Fruit fly (Drosophila melanogaster) whole organism, wandering third instar larva: Measurements from ENCODE around the gene CG31109.

Source experiments
- Abd-B ChIP-seq: fragments of >200 bp; optimal IDR thresholded peaks from 2 replicates; lab custom pipeline; 2017; ENCODE audit warnings: missing biosample characterization, missing genetic modification characterization
- CG32264 ChIP-seq: fragments of 200-800 bp; sonication (Bioruptor generic); optimal IDR thresholded peaks from 2 replicates; lab custom pipeline; 2016; ENCODE audit warnings: missing biosample characterization, missing genetic modification characterization
- CG9705 ChIP-seq: fragments of 200-800 bp; sonication (Bioruptor generic); optimal IDR thresholded peaks from 2 replicates; lab custom pipeline; 2018; ENCODE audit warnings: missing biosample characterization, mild to moderate bottlenecking, missing genetic modification characterization
- CrebA ChIP-seq: fragments of 200-800 bp; sonication (Bioruptor generic); optimal IDR thresholded peaks from 2 replicates; lab custom pipeline; 2016; ENCODE audit warnings: missing biosample characterization, mild to moderate bottlenecking, missing genetic modification characterization, borderline replicate concordance
- Dfd ChIP-seq: fragments of >200 bp; optimal IDR thresholded peaks from 2 replicates; lab custom pipeline; 2017; ENCODE audit warnings: missing biosample characterization, missing genetic modification characterization
- Dif ChIP-seq: fragments of 200-275, 200-300 bp; sonication (Bioruptor generic); optimal IDR thresholded peaks from 2 replicates; lab custom pipeline; 2018; ENCODE audit warnings: missing biosample characterization, missing genetic modification characterization; ENCODE audit not compliant: partially characterized antibody
- GATAd ChIP-seq: sonication (Bioruptor generic); optimal IDR thresholded peaks from 2 replicates; lab custom pipeline; 2016; ENCODE audit warnings: missing biosample characterization, missing genetic modification characterization
- HLH106 ChIP-seq: fragments of 200-800 bp; optimal IDR thresholded peaks from 3 replicates; lab custom pipeline; 2019; ENCODE audit warnings: missing biosample characterization, mild to moderate bottlenecking, missing genetic modification characterization, moderate library complexity
- Hnf4 ChIP-seq: fragments of 200-800 bp; sonication (Bioruptor generic); optimal IDR thresholded peaks from 2 replicates; lab custom pipeline; 2016; ENCODE audit warnings: missing biosample characterization, mild to moderate bottlenecking, missing genetic modification characterization
- Hr78 ChIP-seq: fragments of >200 bp; optimal IDR thresholded peaks from 2 replicates; lab custom pipeline; 2017; ENCODE audit warnings: missing biosample characterization, missing genetic modification characterization
- Hr83 ChIP-seq: fragments of 200-300 bp; sonication (Bioruptor generic); optimal IDR thresholded peaks from 2 replicates; lab custom pipeline; 2016; ENCODE audit warnings: missing biosample characterization, mild to moderate bottlenecking, missing genetic modification characterization, moderate library complexity; ENCODE audit not compliant: poor library complexity, severe bottlenecking
- Jra ChIP-seq: sonication (Bioruptor generic); optimal IDR thresholded peaks from 2 replicates; lab custom pipeline; 2016; ENCODE audit warnings: missing biosample characterization, missing genetic modification characterization
- Mio ChIP-seq: sonication (Bioruptor generic); optimal IDR thresholded peaks from 2 replicates; lab custom pipeline; 2016; ENCODE audit warnings: missing biosample characterization, missing genetic modification characterization
- Myc ChIP-seq: fragments of >200 bp; optimal IDR thresholded peaks from 2 replicates; lab custom pipeline; 2017
- N ChIP-seq: fragments of >200 bp; optimal IDR thresholded peaks from 2 replicates; lab custom pipeline; 2018; ENCODE audit warnings: missing biosample characterization, missing external identifiers, missing genetic modification characterization
- OdsH ChIP-seq: fragments of 200-800 bp; sonication (Bioruptor generic); optimal IDR thresholded peaks from 2 replicates; lab custom pipeline; 2016; ENCODE audit warnings: missing biosample characterization, mild to moderate bottlenecking, missing genetic modification characterization
- Rel ChIP-seq, 2 experiments: fragments of 200-800 bp; sonication (Bioruptor generic) in 1 of 2; optimal IDR thresholded peaks; 2 replicates in 1 of 2; 3 replicates in 1 of 2; lab custom pipeline; 2016 to 2019; ENCODE audit warnings: mild to moderate bottlenecking in 2 of 2, missing biosample characterization in 2 of 2, missing genetic modification characterization in 2 of 2, moderate library complexity in 1 of 2
- Sp1 ChIP-seq: fragments of 200-800 bp; sonication (Bioruptor generic); optimal IDR thresholded peaks from 3 replicates; lab custom pipeline; 2019; ENCODE audit warnings: missing biosample characterization, mild to moderate bottlenecking, missing genetic modification characterization, moderate library complexity
- Vsx2 ChIP-seq: fragments of 200-300, 225-300 bp; sonication (Bioruptor generic); optimal IDR thresholded peaks from 2 replicates; lab custom pipeline; 2018; ENCODE audit warnings: missing biosample characterization, missing genetic modification characterization; ENCODE audit not compliant: partially characterized antibody
- br ChIP-seq: fragments of 200-800 bp; sonication (Bioruptor generic); optimal IDR thresholded peaks from 2 replicates; lab custom pipeline; 2016; ENCODE audit warnings: missing biosample characterization, missing genetic modification characterization
- brk ChIP-seq: fragments of 200-800 bp; sonication (Bioruptor generic); optimal IDR thresholded peaks from 2 replicates; lab custom pipeline; 2016; ENCODE audit warnings: missing biosample characterization, mild to moderate bottlenecking, missing genetic modification characterization
- dl ChIP-seq, 2 experiments: fragments of 175-275, 200-275 bp in 1 of 2; fragments of 200-275 bp in 1 of 2; sonication (Bioruptor generic); optimal IDR thresholded peaks; lab custom pipeline; 2018; ENCODE audit warnings: mild to moderate bottlenecking in 2 of 2, missing biosample characterization in 2 of 2, missing genetic modification characterization in 2 of 2, moderate library complexity in 2 of 2; ENCODE audit not compliant: partially characterized antibody in 2 of 2, insufficient read depth in 1 of 2
- dmrt93B ChIP-seq: fragments of 200-800 bp; sonication (Bioruptor generic); optimal IDR thresholded peaks from 2 replicates; lab custom pipeline; 2018; ENCODE audit warnings: missing biosample characterization, mild to moderate bottlenecking, missing genetic modification characterization
- dsf ChIP-seq: sonication (Bioruptor generic); optimal IDR thresholded peaks from 2 replicates; lab custom pipeline; 2016; ENCODE audit warnings: missing biosample characterization, missing genetic modification characterization, borderline replicate concordance
- ey ChIP-seq: fragments of 200-800 bp; sonication (Bioruptor generic); optimal IDR thresholded peaks from 2 replicates; lab custom pipeline; 2016; ENCODE audit warnings: missing biosample characterization, missing genetic modification characterization
- foxo ChIP-seq, 2 experiments: fragments of 200-800 bp; sonication (Bioruptor generic); optimal IDR thresholded peaks; 2 replicates in 1 of 2; 3 replicates in 1 of 2; lab custom pipeline; 2016 to 2017; ENCODE audit warnings: missing biosample characterization in 2 of 2, missing genetic modification characterization in 2 of 2
- fru ChIP-seq: fragments of 200-800 bp; sonication (Bioruptor generic); optimal IDR thresholded peaks from 3 replicates; lab custom pipeline; 2016; ENCODE audit warnings: missing biosample characterization, mild to moderate bottlenecking, missing genetic modification characterization
- h ChIP-seq: fragments of 200-800 bp; sonication (Bioruptor generic); optimal IDR thresholded peaks from 3 replicates; lab custom pipeline; 2016; ENCODE audit warnings: missing biosample characterization, mild to moderate bottlenecking, missing genetic modification characterization
- jim ChIP-seq: fragments of 175-275, 200-325 bp; sonication (Bioruptor generic); optimal IDR thresholded peaks from 2 replicates; lab custom pipeline; 2016; ENCODE audit warnings: missing biosample characterization, mild to moderate bottlenecking, missing genetic modification characterization
- lola ChIP-seq: fragments of >200 bp; optimal IDR thresholded peaks from 2 replicates; lab custom pipeline; 2017; ENCODE audit warnings: missing biosample characterization, missing genetic modification characterization
- pan ChIP-seq: fragments of >200 bp; optimal IDR thresholded peaks from 2 replicates; lab custom pipeline; 2017
- psq ChIP-seq: fragments of 200-800 bp; sonication (Bioruptor generic); optimal IDR thresholded peaks from 3 replicates; lab custom pipeline; 2017; ENCODE audit warnings: missing biosample characterization, mild to moderate bottlenecking, missing genetic modification characterization, moderate library complexity
- rgr ChIP-seq: fragments of 200-800 bp; sonication (Bioruptor generic); optimal IDR thresholded peaks from 3 replicates; lab custom pipeline; 2016; ENCODE audit warnings: missing biosample characterization, mild to moderate bottlenecking, missing genetic modification characterization
- sage ChIP-seq: fragments of 200-800 bp; sonication (Bioruptor generic); optimal IDR thresholded peaks from 2 replicates; lab custom pipeline; 2016; ENCODE audit warnings: missing biosample characterization, mild to moderate bottlenecking, missing genetic modification characterization
- sv ChIP-seq: fragments of 200-800 bp; sonication (Bioruptor generic); optimal IDR thresholded peaks from 3 replicates; lab custom pipeline; 2016; ENCODE audit warnings: missing biosample characterization, missing genetic modification characterization
- tai ChIP-seq: sonication (Bioruptor generic); optimal IDR thresholded peaks from 2 replicates; lab custom pipeline; 2016; ENCODE audit warnings: missing biosample characterization, missing genetic modification characterization
- usp ChIP-seq: fragments of >200 bp; optimal IDR thresholded peaks from 2 replicates; lab custom pipeline; 2017; ENCODE audit warnings: missing biosample characterization, missing genetic modification characterization
- woc ChIP-seq: sonication (Bioruptor generic); optimal IDR thresholded peaks from 2 replicates; lab custom pipeline; 2016; ENCODE audit warnings: missing biosample characterization, mild to moderate bottlenecking, missing genetic modification characterization

The CG31109 gene

DNA sequence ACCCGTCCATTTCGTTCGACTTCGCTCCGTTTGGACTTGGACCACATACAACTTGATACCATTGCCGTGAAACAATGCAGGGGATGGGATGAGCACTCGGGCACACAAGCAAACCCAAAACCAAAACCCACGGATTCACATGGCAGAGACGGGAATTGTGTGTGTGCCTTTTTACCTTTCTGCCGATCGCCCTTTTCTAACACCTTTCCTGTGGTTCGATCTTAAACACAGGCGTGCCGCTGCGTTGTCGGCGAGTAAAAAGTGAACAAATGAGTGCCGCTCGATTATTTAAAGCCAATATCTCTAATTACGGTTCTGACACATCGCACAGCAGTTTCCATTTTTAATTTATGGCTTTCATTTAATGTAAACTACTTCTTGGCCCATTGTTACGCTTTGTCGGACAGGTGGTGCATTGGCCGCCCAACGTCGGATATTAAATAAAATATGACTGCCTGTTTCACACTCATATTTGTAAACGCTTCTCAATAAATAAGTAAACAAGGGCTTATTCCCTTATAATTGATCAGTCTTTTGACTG is 22.9 kb upstream of the CG31109 start:
- no peak for TF ChIP-seq brk (GFP tag; lab: Kevin White, UChicago)
- TF ChIP-seq N (GFP tag; lab: Kevin White, UChicago), result no peak
- no peak for TF ChIP-seq GATAd
- no peak for TF ChIP-seq Hr78 (GFP tag; lab: Kevin White, UChicago)
- no peak for TF ChIP-seq dsf
- TF ChIP-seq br (GFP tag; lab: Kevin White, UChicago), result no peak
- no peak for TF ChIP-seq HLH106 (tag; lab: Kevin White, UChicago)
- no peak for TF ChIP-seq jim
- TF ChIP-seq Vsx2 (GFP tag; lab: Kevin White, UChicago), result no peak
- no peak for TF ChIP-seq CG9705 (GFP tag; lab: Kevin White, UChicago)
- no peak for TF ChIP-seq lola (GFP tag; lab: Kevin White, UChicago)
- no peak for TF ChIP-seq pan (lab: Kevin White, UChicago)
- no peak for TF ChIP-seq CrebA (GFP tag; lab: Kevin White, UChicago)
- no peak for TF ChIP-seq Dif
- TF ChIP-seq woc (GFP tag; lab: Kevin White, UChicago), result no peak

- TF ChIP-seq OdsH (GFP tag; lab: Kevin White, UChicago) (peak; percentile 25), dsf (no peak), CG9705 (GFP tag; lab: Kevin White, UChicago) (no peak), Rel (GFP tag; optimal IDR thresholded peaks at IDR 0.05; lab: Kevin White, UChicago) (no peak), Rel (tag; optimal IDR thresholded peaks at IDR 0.05; lab: Kevin White, UChicago) (peak; percentile 17), Mio (GFP tag; lab: Kevin White, UChicago) (no peak), dl (GFP tag; optimal IDR thresholded peaks at IDR 0.05; lab: Kevin White, UChicago; ENCODE audit: insufficient read depth in 1 of 2, partially characterized antibody in 2 of 2) (no peak), foxo (GFP tag; optimal IDR thresholded peaks at IDR 0.05; lab: Kevin White, UChicago) (no peak), pan (lab: Kevin White, UChicago) (no peak), lola (GFP tag; lab: Kevin White, UChicago) (no peak), tai (GFP tag; lab: Kevin White, UChicago) (no peak), CG32264 (GFP tag; lab: Kevin White, UChicago) (no peak), rgr (GFP tag; lab: Kevin White, UChicago) (no peak), sage (no peak), Hr78 (GFP tag; lab: Kevin White, UChicago) (no peak), Jra (GFP tag; lab: Kevin White, UChicago) (peak; percentile 13), sv (GFP tag; lab: Kevin White, UChicago) (no peak), usp (GFP tag; lab: Kevin White, UChicago) (no peak), Myc (lab: Kevin White, UChicago) (peak; percentile 47), h (GFP tag; lab: Kevin White, UChicago) (no peak), Hr83 (GFP tag; lab: Kevin White, UChicago) (no peak), GATAd (no peak), psq (no peak), Vsx2 (GFP tag; lab: Kevin White, UChicago) (no peak), br (GFP tag; lab: Kevin White, UChicago) (no peak), N (GFP tag; lab: Kevin White, UChicago) (no peak), brk (GFP tag; lab: Kevin White, UChicago) (peak; percentile 73), Dif (no peak), Sp1 (GFP tag; lab: Kevin White, UChicago) (no peak), jim (no peak), ey (GFP tag; lab: Kevin White, UChicago) (no peak), dmrt93B (GFP tag; lab: Kevin White, UChicago) (no peak), Hnf4 (GFP tag; lab: Kevin White, UChicago) (peak; percentile 20), woc (GFP tag; lab: Kevin White, UChicago) (peak; percentile 55), Abd-B (GFP tag; lab: Kevin White, UChicago) (no peak), Dfd (GFP tag; lab: Kevin White, UChicago) (no peak), CrebA (GFP tag; lab: Kevin White, UChicago) (no peak), fru (no peak), HLH106 (tag; lab: Kevin White, UChicago) (peak; percentile 17)
Measured at dm6 chr3R:25074558-25074964, 20.1 kb upstream of the CG31109 start, which contains the start of the genes shams and CG11920. Gene shams (minus strand): TSS chr3R:25074607. Gene CG11920 (plus strand): TSS chr3R:25074877.
